Worm (Caenorhabditis elegans) whole organism, late embryonic: ENCODE results near the gene tag-266.
A peak's percentile ranks its signal among the peaks of the same experiment; 100 is the strongest.

Experiments
- F13H6.1 ChIP-seq: sonication (generic microtip); optimal IDR thresholded peaks from 2 replicates; lab custom pipeline; 2016; ENCODE audit warnings: missing genetic modification characterization, missing compliant biosample characterization
- K02D7.2 ChIP-seq: sonication (generic microtip); optimal IDR thresholded peaks from 2 replicates; lab custom pipeline; 2017; ENCODE audit warnings: mild to moderate bottlenecking, missing genetic modification characterization, missing compliant biosample characterization
- Y22D7AL.16 ChIP-seq: sonication (generic microtip); optimal IDR thresholded peaks from 2 replicates; lab custom pipeline; 2016; ENCODE audit warnings: missing genetic modification characterization, missing compliant biosample characterization
- ama-1 ChIP-seq: fragments of 150-350 bp; optimal IDR thresholded peaks from 2 replicates; lab custom pipeline; 2014
- ceh-14 ChIP-seq: sonication (generic microtip); optimal IDR thresholded peaks from 2 replicates; lab custom pipeline; 2016; ENCODE audit warnings: missing genotype, missing genetic modification characterization, missing compliant biosample characterization
- ceh-18 ChIP-seq: sonication (generic microtip); optimal IDR thresholded peaks from 2 replicates; lab custom pipeline; 2016; ENCODE audit warnings: missing genetic modification characterization, missing compliant biosample characterization
- ceh-19 ChIP-seq: fragments of 200-800 bp; sonication (Bioruptor generic); optimal IDR thresholded peaks from 2 replicates; lab custom pipeline; 2018; ENCODE audit warnings: mild to moderate bottlenecking, missing genetic modification characterization, missing compliant biosample characterization
- ceh-2 ChIP-seq: sonication (generic microtip); optimal IDR thresholded peaks from 2 replicates; lab custom pipeline; 2016; ENCODE audit warnings: missing genotype, missing genetic modification characterization, missing compliant biosample characterization
- ceh-31 ChIP-seq: sonication (generic microtip); optimal IDR thresholded peaks from 2 replicates; lab custom pipeline; 2016; ENCODE audit warnings: missing genetic modification characterization, missing compliant biosample characterization
- ceh-34 ChIP-seq: sonication (generic microtip); optimal IDR thresholded peaks from 2 replicates; lab custom pipeline; 2016; ENCODE audit warnings: mild to moderate bottlenecking, missing genetic modification characterization, missing compliant biosample characterization
- ceh-48 ChIP-seq: sonication (generic microtip); optimal IDR thresholded peaks from 2 replicates; lab custom pipeline; 2016; ENCODE audit warnings: missing genetic modification characterization, inconsistent platforms, missing compliant biosample characterization
- ceh-6 ChIP-seq: fragments of 200-800 bp; sonication (Bioruptor generic); optimal IDR thresholded peaks from 2 replicates; lab custom pipeline; 2018; ENCODE audit warnings: mild to moderate bottlenecking, missing genetic modification characterization, missing compliant biosample characterization
- dve-1 ChIP-seq: sonication (generic microtip); optimal IDR thresholded peaks from 2 replicates; lab custom pipeline; 2017; ENCODE audit warnings: antibody characterized with exemption, mild to moderate bottlenecking, missing genetic modification characterization, missing compliant biosample characterization
- elt-4 ChIP-seq: sonication (generic microtip); optimal IDR thresholded peaks from 2 replicates; lab custom pipeline; 2016; ENCODE audit warnings: missing genetic modification characterization, missing compliant biosample characterization
- eyg-1 ChIP-seq: sonication (generic microtip); optimal IDR thresholded peaks from 2 replicates; lab custom pipeline; 2016; ENCODE audit warnings: missing genotype, missing genetic modification characterization, missing compliant biosample characterization
- fkh-10 ChIP-seq: fragments of 150-350 bp; optimal IDR thresholded peaks from 2 replicates; lab custom pipeline; 2014; ENCODE audit warnings: missing biosample characterization, missing genetic modification reagents, missing genetic modification characterization
- hlh-6 ChIP-seq: sonication (generic microtip); optimal IDR thresholded peaks from 2 replicates; lab custom pipeline; 2016; ENCODE audit warnings: missing genotype, missing genetic modification characterization, missing compliant biosample characterization
- lin-11 ChIP-seq: fragments of 200-800 bp; sonication (Bioruptor generic); optimal IDR thresholded peaks from 2 replicates; lab custom pipeline; 2018; ENCODE audit warnings: mild to moderate bottlenecking, missing genetic modification characterization, missing compliant biosample characterization
- madf-2 ChIP-seq: sonication (generic microtip); optimal IDR thresholded peaks from 2 replicates; lab custom pipeline; 2017; ENCODE audit warnings: missing genetic modification characterization, missing compliant biosample characterization
- nfya-1 ChIP-seq: sonication (generic microtip); optimal IDR thresholded peaks from 2 replicates; lab custom pipeline; 2017; ENCODE audit warnings: missing genetic modification characterization, mild to moderate bottlenecking, missing compliant biosample characterization, antibody characterized with exemption, moderate library complexity
- nhr-232 ChIP-seq: sonication (generic microtip); optimal IDR thresholded peaks from 2 replicates; lab custom pipeline; 2016; ENCODE audit warnings: missing genetic modification characterization, missing compliant biosample characterization
- pag-3 ChIP-seq: sonication (generic microtip); optimal IDR thresholded peaks from 2 replicates; lab custom pipeline; 2016; ENCODE audit warnings: missing compliant biosample characterization, missing genetic modification characterization, borderline replicate concordance
- pat-9 ChIP-seq: fragments of 200-800 bp; sonication (Bioruptor generic); optimal IDR thresholded peaks from 2 replicates; lab custom pipeline; 2018; ENCODE audit warnings: mild to moderate bottlenecking, missing genetic modification characterization, moderate library complexity, missing compliant biosample characterization
- pros-1 ChIP-seq: fragments of 150-350 bp; optimal IDR thresholded peaks from 2 replicates; lab custom pipeline; 2014; ENCODE audit warnings: missing biosample characterization, missing genetic modification reagents, missing genetic modification characterization
- ref-2 ChIP-seq: sonication (generic microtip); optimal IDR thresholded peaks from 2 replicates; lab custom pipeline; 2016; ENCODE audit warnings: missing genetic modification characterization, missing compliant biosample characterization
- rnt-1 ChIP-seq: sonication (generic microtip); optimal IDR thresholded peaks from 2 replicates; lab custom pipeline; 2016; ENCODE audit warnings: missing genetic modification characterization, missing compliant biosample characterization
- sdc-2 ChIP-seq: sonication (generic microtip); optimal IDR thresholded peaks from 2 replicates; lab custom pipeline; 2016; ENCODE audit warnings: missing genotype, missing genetic modification characterization, missing compliant biosample characterization
- syd-9 ChIP-seq: sonication (generic microtip); optimal IDR thresholded peaks from 2 replicates; lab custom pipeline; 2016; ENCODE audit warnings: mild to moderate bottlenecking, missing genetic modification characterization, moderate library complexity, missing compliant biosample characterization
- tbx-2 ChIP-seq: sonication (generic microtip); optimal IDR thresholded peaks from 2 replicates; lab custom pipeline; 2016; ENCODE audit warnings: missing genetic modification characterization, missing compliant biosample characterization
- tbx-7 ChIP-seq: sonication (generic microtip); optimal IDR thresholded peaks from 2 replicates; lab custom pipeline; 2016; ENCODE audit warnings: missing genotype, missing genetic modification characterization, missing compliant biosample characterization
- ttx-3 ChIP-seq: sonication (generic microtip); optimal IDR thresholded peaks from 2 replicates; lab custom pipeline; 2016; ENCODE audit warnings: missing genetic modification reagents, missing genetic modification characterization, missing compliant biosample characterization
- unc-3 ChIP-seq, 2 experiments: fragments of 200-800 bp in 1 of 2; sonication (Bioruptor generic) in 1 of 2; sonication (generic microtip) in 1 of 2; conservative IDR thresholded peaks in 1 of 2; optimal IDR thresholded peaks in 1 of 2; 2 replicates each; pipeline versions ENCODE4 v1.3.6 to Lab custom; 2016 to 2022; ENCODE audit warnings: missing compliant biosample characterization in 2 of 2, missing genetic modification characterization in 2 of 2, missing genetic modification reagents in 1 of 2
- unc-42 ChIP-seq: sonication (generic microtip); optimal IDR thresholded peaks from 2 replicates; lab custom pipeline; 2016; ENCODE audit warnings: missing genotype, missing genetic modification characterization, missing compliant biosample characterization
- unc-55 ChIP-seq: sonication (generic microtip); optimal IDR thresholded peaks from 2 replicates; lab custom pipeline; 2017; ENCODE audit warnings: missing biosample characterization, missing genetic modification reagents, missing genetic modification characterization
- unc-86 ChIP-seq: sonication (generic microtip); optimal IDR thresholded peaks from 2 replicates; lab custom pipeline; 2016; ENCODE audit warnings: missing genetic modification characterization, missing compliant biosample characterization
- zip-5 ChIP-seq: sonication (generic microtip); optimal IDR thresholded peaks from 2 replicates; lab custom pipeline; 2016; ENCODE audit warnings: missing genetic modification characterization, missing compliant biosample characterization
- ztf-16 ChIP-seq: sonication (generic microtip); optimal IDR thresholded peaks from 2 replicates; lab custom pipeline; 2017; ENCODE audit warnings: missing genetic modification characterization, missing compliant biosample characterization

The tag-266 gene

ce11 chrIII:675413-675812 is 35.4 kb upstream of the tag-266 start:
- no peak for TF ChIP-seq nfya-1 (tag; lab: Kevin White, UChicago)
- peak; percentile 97 for TF ChIP-seq unc-42 (tag; lab: Kevin White, UChicago)

- TF ChIP-seq ceh-48 (peak; percentile 90), ceh-34 (tag; lab: Kevin White, UChicago) (peak; percentile 32), ceh-18 (peak; percentile 22), madf-2 (tag; lab: Kevin White, UChicago) (no peak), unc-86 (tag; lab: Kevin White, UChicago) (no peak), unc-42 (tag; lab: Kevin White, UChicago) (peak; percentile 97), nfya-1 (tag; lab: Kevin White, UChicago) (peak; percentile 65), elt-4 (tag; lab: Kevin White, UChicago) (no peak), rnt-1 (tag; lab: Kevin White, UChicago) (no peak), Y22D7AL.16 (tag; lab: Kevin White, UChicago) (peak; percentile 26), ceh-31 (tag; lab: Kevin White, UChicago) (peak; percentile 80), ceh-14 (tag; lab: Kevin White, UChicago) (peak; percentile 67), syd-9 (no peak), tbx-2 (tag; lab: Kevin White, UChicago) (peak; percentile 46), lin-11 (no peak)
These were observed 31.0 kb upstream of the tag-266 start for ce11 chrIII:670994-671393.

ce11 chrIII:668303-668893 is 28.4 kb upstream of the tag-266 start, which contains the start of gene W02B3.3:
W02B3.3 (minus strand) TSS chrIII:668433.
- TF ChIP-seq F13H6.1 (no peak), pat-9 (peak; percentile 6), unc-55 (peak; percentile 77), ceh-6 (peak; percentile 34), rnt-1 (tag; lab: Kevin White, UChicago) (peak; percentile 32), ceh-14 (tag; lab: Kevin White, UChicago) (peak; percentile 69), ceh-31 (tag; lab: Kevin White, UChicago) (peak; percentile 84), ceh-19 (GFP tag; lab: Kevin White, UChicago) (peak; percentile 74), ceh-18 (peak; percentile 84), ref-2 (peak; percentile 40), ama-1 (lab: Kevin White, UChicago) (no peak), ceh-34 (tag; lab: Kevin White, UChicago) (peak; percentile 16), unc-42 (tag; lab: Kevin White, UChicago) (peak; percentile 94), tbx-2 (tag; lab: Kevin White, UChicago) (peak; percentile 67), nfya-1 (tag; lab: Kevin White, UChicago) (peak; percentile 23), hlh-6 (tag; lab: Kevin White, UChicago) (peak; percentile 43), dve-1 (tag; lab: Kevin White, UChicago) (no peak), ttx-3 (no peak), pag-3 (tag; lab: Kevin White, UChicago) (peak; percentile 33), eyg-1 (tag; lab: Kevin White, UChicago) (no peak), sdc-2 (tag; lab: Kevin White, UChicago) (peak; percentile 35), pros-1 (tag; lab: Kevin White, UChicago) (peak; percentile 55), fkh-10 (GFP tag; lab: Kevin White, UChicago) (peak; percentile 21), Y22D7AL.16 (tag; lab: Kevin White, UChicago) (no peak), ceh-2 (tag; lab: Kevin White, UChicago) (peak; percentile 23), K02D7.2 (no peak)

- no peak for TF ChIP-seq pros-1 (tag; lab: Kevin White, UChicago)
- TF ChIP-seq lin-11 = no peak
- peak; percentile 8 for TF ChIP-seq unc-42 (tag; lab: Kevin White, UChicago)
- TF ChIP-seq tbx-7 (tag; lab: Kevin White, UChicago) = no peak
- TF ChIP-seq nhr-232 (tag; lab: Kevin White, UChicago) = no peak
- no peak for TF ChIP-seq ztf-16 (tag; lab: Kevin White, UChicago)
- peak; percentile 9 for TF ChIP-seq ceh-14 (tag; lab: Kevin White, UChicago)
- no peak for TF ChIP-seq pat-9
- peak; percentile 92 for TF ChIP-seq unc-3 (GFP tag; conservative IDR thresholded peaks at IDR 0.05; lab: Robert Waterston, UW)
- peak; percentile 98 for TF ChIP-seq unc-3 (tag; optimal IDR thresholded peaks at IDR 0.05; lab: Kevin White, UChicago)
- no peak for TF ChIP-seq zip-5
- TF ChIP-seq, all 69 proteins: peak for 3
These were observed 25.2 kb upstream of the tag-266 start, which contains the start of gene C09F5.3 for ce11 chrIII:665173-665757. C09F5.3 (minus strand) TSS chrIII:665266.
